Worm (Caenorhabditis elegans): ENCODE data around the gene atfs-1.

The atfs-1 gene

DNA sequence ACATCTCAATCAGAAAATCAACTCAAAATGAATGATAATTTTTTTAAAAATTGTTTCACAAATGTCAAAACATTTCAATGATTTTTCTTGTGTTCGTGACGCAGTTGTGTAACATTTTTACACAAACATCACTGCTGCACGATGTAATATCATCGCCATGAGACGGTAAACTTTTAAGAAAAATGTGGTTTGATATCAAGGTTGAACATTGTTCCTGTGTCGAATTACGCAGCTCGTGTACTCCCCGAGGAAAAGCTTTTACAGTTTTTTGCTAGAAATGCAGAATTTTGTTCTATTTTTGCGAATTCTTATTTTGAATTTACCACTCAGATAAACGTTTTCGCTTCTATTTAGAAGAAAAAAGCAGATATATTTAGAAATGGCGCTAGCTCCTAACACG is 4.2 kb downstream of the atfs-1 start (continued):
- TF ChIP-seq saeg-2 (GFP tag; IDR thresholded peaks at IDR 0.05) = no peak
- no peak for TF ChIP-seq Y75B8A.6 (GFP tag; IDR thresholded peaks at IDR 0.05)
- peak in 1 of 2 experiments; percentile 45 for TF ChIP-seq unc-62 (GFP tag; optimal IDR thresholded peaks at IDR 0.05 in 1 of 2)
- no peak for TF ChIP-seq unc-62 (tag; optimal IDR thresholded peaks at IDR 0.05)
- TF ChIP-seq ztf-11 (tag; optimal IDR thresholded peaks at IDR 0.05) = no peak
- TF ChIP-seq php-3 (GFP tag; IDR thresholded peaks at IDR 0.05) = no peak
- TF ChIP-seq ceh-32 (tag; optimal IDR thresholded peaks at IDR 0.05; ENCODE audit: poor library complexity) = no peak
- TF ChIP-seq ztf-7 (tag; optimal IDR thresholded peaks at IDR 0.05) = no peak
- peak in 1 of 2 experiments; percentile 10 for TF ChIP-seq daf-16 (GFP tag; optimal IDR thresholded peaks at IDR 0.05)
- peak; percentile 49 for TF ChIP-seq daf-16 (tag; optimal IDR thresholded peaks at IDR 0.05)
- no peak for TF ChIP-seq dmd-9 (GFP tag; IDR thresholded peaks at IDR 0.05)
- TF ChIP-seq lin-29 (GFP tag; IDR thresholded peaks at IDR 0.05) = no peak

ce11 chrV:14200086-14200485 is 6.6 kb downstream of the atfs-1 start:
- no peak for TF ChIP-seq madf-5 (GFP tag; IDR thresholded peaks at IDR 0.05)
- peak; percentile 65; the same call in 1 of the 2 replicates for TF ChIP-seq D1046.2 (GFP tag; IDR thresholded peaks at IDR 0.05)
- TF ChIP-seq ceh-28 (tag; optimal IDR thresholded peaks at IDR 0.05) = peak; percentile 43
- TF ChIP-seq mdt-29 (GFP tag; IDR thresholded peaks at IDR 0.05) = peak; percentile 87
- no peak for TF ChIP-seq aly-2 (tag; optimal IDR thresholded peaks at IDR 0.05)
- peak; percentile 61 for TF ChIP-seq F37D6.2 (tag; optimal IDR thresholded peaks at IDR 0.05)
- no peak for TF ChIP-seq ZK337.2 (GFP tag; IDR thresholded peaks at IDR 0.05)
- TF ChIP-seq zfp-3 (GFP tag; conservative IDR thresholded peaks at IDR 0.05) = peak; percentile 87
- TF ChIP-seq R02D3.7 (tag; optimal IDR thresholded peaks at IDR 0.05) = no peak
- peak; percentile 72; the same call in 1 of the 2 replicates for TF ChIP-seq nhr-41 (GFP tag; IDR thresholded peaks at IDR 0.05)
- peak; percentile 96 for TF ChIP-seq mep-1 (tag; optimal IDR thresholded peaks at IDR 0.05)
- no peak for TF ChIP-seq lir-3 (tag; optimal IDR thresholded peaks at IDR 0.05)
- no peak for TF ChIP-seq dmd-8 (GFP tag; IDR thresholded peaks at IDR 0.05)
- TF ChIP-seq tra-1 (GFP tag; IDR thresholded peaks at IDR 0.05) = peak; percentile 54; the same call in 1 of the 2 replicates
- no peak for TF ChIP-seq sdz-12 (GFP tag; optimal IDR thresholded peaks at IDR 0.05)
- TF ChIP-seq lin-13 (GFP tag; optimal IDR thresholded peaks at IDR 0.05) = peak; percentile 94
- peak; percentile 12 to 76 for TF ChIP-seq daf-16 (GFP tag; optimal IDR thresholded peaks at IDR 0.05)
- TF ChIP-seq daf-16 (tag; optimal IDR thresholded peaks at IDR 0.05) = peak; percentile 86
- no peak for TF ChIP-seq ces-1 (GFP tag; optimal IDR thresholded peaks at IDR 0.05)
- peak; percentile 26 for TF ChIP-seq ztf-7 (tag; optimal IDR thresholded peaks at IDR 0.05)
- TF ChIP-seq tag-97 (GFP tag; IDR thresholded peaks at IDR 0.05) = no peak
- peak; percentile 100 for TF ChIP-seq nhr-28 (tag; optimal IDR thresholded peaks at IDR 0.05)
- TF ChIP-seq lim-7 (GFP tag; IDR thresholded peaks at IDR 0.05) = 0 out of 2 replicates have a peak, but pooled peaks have one; percentile 29
- TF ChIP-seq hlh-11 (tag; optimal IDR thresholded peaks at IDR 0.05) = peak; percentile 99
- TF ChIP-seq nhr-25 (tag; optimal IDR thresholded peaks at IDR 0.05; ENCODE audit: borderline replicate concordance, insufficient read depth) = peak; percentile 29
- peak; percentile 79 for TF ChIP-seq nhr-102 (tag; optimal IDR thresholded peaks at IDR 0.05)
- peak; percentile 93 for TF ChIP-seq hmg-1.1 (GFP tag; IDR thresholded peaks at IDR 0.05)
- TF ChIP-seq hif-1 (tag; optimal IDR thresholded peaks at IDR 0.05) = peak; percentile 15 to 86
- TF ChIP-seq php-3 (GFP tag; IDR thresholded peaks at IDR 0.05) = no peak
- peak; percentile 85 for TF ChIP-seq ceh-20 (GFP tag; IDR thresholded peaks at IDR 0.05)
- TF ChIP-seq saeg-2 (GFP tag; IDR thresholded peaks at IDR 0.05) = peak; percentile 63; the same call in 1 of the 2 replicates
- no peak for TF ChIP-seq attf-4 (tag; optimal IDR thresholded peaks at IDR 0.05)
- no peak for TF ChIP-seq snpc-1.2 (GFP tag; IDR thresholded peaks at IDR 0.05)
- TF ChIP-seq fos-1 (tag; optimal IDR thresholded peaks at IDR 0.05) = no peak
- TF ChIP-seq daf-19 (GFP tag; conservative IDR thresholded peaks at IDR 0.05) = 0 out of 2 replicates have a peak, but pooled peaks have one; percentile 13
- peak; percentile 45 for TF ChIP-seq snpc-4 (tag; optimal IDR thresholded peaks at IDR 0.05)
- TF ChIP-seq lsy-2 (tag; optimal IDR thresholded peaks at IDR 0.05) = peak; percentile 87 to 90
- TF ChIP-seq Y5F2A.4 (GFP tag; optimal IDR thresholded peaks at IDR 0.05) = no peak
- TF ChIP-seq jun-1 (tag; optimal IDR thresholded peaks at IDR 0.05) = peak; percentile 81
- peak; percentile 88 for TF ChIP-seq rbr-2 (tag; optimal IDR thresholded peaks at IDR 0.05)
- TF ChIP-seq cey-2 (tag; optimal IDR thresholded peaks at IDR 0.05; ENCODE audit: borderline replicate concordance, insufficient read depth) = peak; percentile 11
- TF ChIP-seq hlh-30 (tag; optimal IDR thresholded peaks at IDR 0.05; ENCODE audit: insufficient read depth) = peak; percentile 97

All from whole organism, L4 larva.